Fruit fly (Drosophila melanogaster): ENCODE results near the gene Ir94a.

- TF ChIP-seq Ets98B (GFP tag; IDR thresholded peaks at IDR 0.05) = no peak
- TF ChIP-seq gl (tag; optimal IDR thresholded peaks at IDR 0.05) = no peak
Observed at dm6 chr3R:22161613-22162409, 48.6 kb downstream of the Ir94a start.
